Worm (Caenorhabditis elegans) whole organism, L1 larva: ENCODE measurements around the gene F59B10.5.
A peak's percentile ranks its signal among the peaks of the same experiment; 100 is the strongest.

Experiments used
- C16A3.4 ChIP-seq: fragments of 150-350 bp; optimal IDR thresholded peaks from 2 replicates; lab custom pipeline; 2014; ENCODE audit warnings: missing biosample characterization, missing genetic modification characterization
- C34B4.2 ChIP-seq: sonication (generic microtip); optimal IDR thresholded peaks from 2 replicates; lab custom pipeline; 2017; ENCODE audit warnings: mild to moderate bottlenecking, missing genetic modification characterization, missing compliant biosample characterization
- F16B12.6 ChIP-seq: fragments of 150-350 bp; optimal IDR thresholded peaks from 2 replicates; lab custom pipeline; 2014; ENCODE audit warnings: missing biosample characterization, missing genetic modification characterization
- aha-1 ChIP-seq: fragments of 150-350 bp; optimal IDR thresholded peaks from 2 replicates; lab custom pipeline; 2014; ENCODE audit warnings: missing biosample characterization, missing genetic modification characterization
- ceh-63 ChIP-seq: fragments of 200-800 bp; sonication (Bioruptor generic); optimal IDR thresholded peaks from 2 replicates; lab custom pipeline; 2018; ENCODE audit warnings: mild to moderate bottlenecking, missing genetic modification characterization, missing compliant biosample characterization
- ceh-8 ChIP-seq: fragments of 200-800 bp; sonication (Bioruptor generic); optimal IDR thresholded peaks from 2 replicates; lab custom pipeline; 2018; ENCODE audit warnings: mild to moderate bottlenecking, missing genetic modification characterization, moderate library complexity, missing compliant biosample characterization
- ceh-90 ChIP-seq: sonication (generic microtip); optimal IDR thresholded peaks from 2 replicates; lab custom pipeline; 2016; ENCODE audit warnings: missing genetic modification characterization, missing compliant biosample characterization
- ces-1 ChIP-seq: fragments of 150-350 bp; optimal IDR thresholded peaks from 2 replicates; lab custom pipeline; 2014; ENCODE audit warnings: missing biosample characterization, missing genetic modification reagents, missing genetic modification characterization
- efl-1 ChIP-seq, 4 experiments: fragments of 150-350 bp; optimal IDR thresholded peaks in 3 of 4; peaks in 1 of 4; 1 replicate in 1 of 4; 2 replicates in 3 of 4; lab custom pipeline; 2014; ENCODE audit warnings: missing biosample characterization in 2 of 4, missing genetic modification characterization in 2 of 4, missing genetic modification reagents in 2 of 4
- egl-13 ChIP-seq: sonication (generic microtip); optimal IDR thresholded peaks from 2 replicates; lab custom pipeline; 2016; ENCODE audit warnings: missing genotype, missing genetic modification reagents, missing genetic modification characterization, missing compliant biosample characterization
- ets-5 ChIP-seq: fragments of 200-800 bp; sonication (Bioruptor generic); IDR thresholded peaks from 2 replicates; pipeline ENCODE4 v1.3.6; 2022; ENCODE audit warnings: missing genetic modification characterization, missing compliant biosample characterization
- fkh-4 ChIP-seq: sonication (generic microtip); optimal IDR thresholded peaks from 2 replicates; lab custom pipeline; 2016; ENCODE audit warnings: missing compliant biosample characterization, missing genetic modification characterization, borderline replicate concordance
- fos-1 ChIP-seq: fragments of 150-350 bp; optimal IDR thresholded peaks from 2 replicates; lab custom pipeline; 2014; ENCODE audit warnings: missing biosample characterization, missing genetic modification characterization
- hpl-2 ChIP-seq: fragments of 150-350 bp; optimal IDR thresholded peaks from 2 replicates; lab custom pipeline; 2014; ENCODE audit warnings: missing biosample characterization, missing genetic modification reagents, missing genetic modification characterization
- irx-1 ChIP-seq: sonication (generic microtip); optimal IDR thresholded peaks from 2 replicates; lab custom pipeline; 2016; ENCODE audit warnings: missing genetic modification characterization, missing compliant biosample characterization
- isw-1 ChIP-seq: fragments of 200-800 bp; sonication (Bioruptor generic); IDR thresholded peaks from 2 replicates; pipeline ENCODE4 v1.3.6; 2022; ENCODE audit warnings: missing genetic modification characterization, missing compliant biosample characterization
- jun-1 ChIP-seq: fragments of 150-350 bp; optimal IDR thresholded peaks from 2 replicates; lab custom pipeline; 2014; ENCODE audit warnings: missing biosample characterization, missing genetic modification reagents, missing genetic modification characterization
- lin-14 ChIP-seq: fragments of 200-800 bp; sonication (Bioruptor generic); optimal IDR thresholded peaks from 2 replicates; lab custom pipeline; 2018; ENCODE audit warnings: mild to moderate bottlenecking, missing genetic modification characterization, moderate library complexity, missing compliant biosample characterization
- lin-15B ChIP-seq: fragments of 150-350 bp; sonication (generic microtip); optimal IDR thresholded peaks from 3 replicates; lab custom pipeline; 2014; ENCODE audit warnings: missing biosample characterization, missing genetic modification characterization
- lin-39 ChIP-seq: fragments of 150-350 bp; optimal IDR thresholded peaks from 2 replicates; lab custom pipeline; 2014; ENCODE audit warnings: missing biosample characterization, missing genetic modification reagents, missing genetic modification characterization
- lir-3 ChIP-seq: sonication (generic microtip); optimal IDR thresholded peaks from 2 replicates; lab custom pipeline; 2016; ENCODE audit warnings: mild to moderate bottlenecking, missing genetic modification characterization, moderate library complexity, missing compliant biosample characterization; ENCODE audit not compliant: poor library complexity
- mdl-1 ChIP-seq, 2 experiments: fragments of 150-350 bp; optimal IDR thresholded peaks; 2 replicates each; lab custom pipeline; 2014 to 2017; ENCODE audit warnings: missing biosample characterization in 2 of 2, missing genetic modification characterization in 2 of 2, inconsistent platforms in 1 of 2
- mef-2 ChIP-seq: fragments of 150-350 bp; optimal IDR thresholded peaks from 2 replicates; lab custom pipeline; 2014; ENCODE audit warnings: missing biosample characterization, missing genetic modification characterization
- mep-1 ChIP-seq: fragments of 150-350 bp; optimal IDR thresholded peaks from 2 replicates; lab custom pipeline; 2014; ENCODE audit warnings: missing biosample characterization, missing genetic modification characterization
- nhr-12 ChIP-seq: sonication (generic microtip); optimal IDR thresholded peaks from 2 replicates; lab custom pipeline; 2017; ENCODE audit warnings: missing biosample characterization, missing genetic modification characterization
- nhr-20 ChIP-seq: sonication (generic microtip); optimal IDR thresholded peaks from 2 replicates; lab custom pipeline; 2016; ENCODE audit warnings: mild to moderate bottlenecking, missing genetic modification characterization, missing compliant biosample characterization
- nhr-237 ChIP-seq: fragments of 150-350 bp; optimal IDR thresholded peaks from 2 replicates; lab custom pipeline; 2014; ENCODE audit warnings: missing biosample characterization, missing genetic modification characterization
- nhr-76 ChIP-seq: sonication (generic microtip); optimal IDR thresholded peaks from 2 replicates; lab custom pipeline; 2017; ENCODE audit warnings: missing biosample characterization, missing genetic modification characterization
- nhr-85 ChIP-seq: sonication (generic microtip); peaks from one replicate; lab custom pipeline; 2016; ENCODE audit warnings: missing genetic modification characterization, inconsistent platforms, missing compliant biosample characterization
- pax-3 ChIP-seq: fragments of 200-800 bp; sonication (Bioruptor generic); optimal IDR thresholded peaks from 2 replicates; lab custom pipeline; 2018; ENCODE audit warnings: mild to moderate bottlenecking, missing genetic modification characterization, moderate library complexity, missing compliant biosample characterization
- rnt-1 ChIP-seq: sonication (generic microtip); optimal IDR thresholded peaks from 2 replicates; lab custom pipeline; 2016; ENCODE audit warnings: mild to moderate bottlenecking, missing genetic modification characterization, moderate library complexity, missing compliant biosample characterization
- snu-23 ChIP-seq: sonication (generic microtip); optimal IDR thresholded peaks from 2 replicates; lab custom pipeline; 2016; ENCODE audit warnings: missing genetic modification characterization, missing compliant biosample characterization
- sptf-1 ChIP-seq: fragments of 150-350 bp; optimal IDR thresholded peaks from 2 replicates; lab custom pipeline; 2014; ENCODE audit warnings: missing biosample characterization, missing genetic modification characterization
- swsn-7 ChIP-seq: sonication (generic microtip); optimal IDR thresholded peaks from 2 replicates; lab custom pipeline; 2016; ENCODE audit warnings: missing genetic modification characterization, missing compliant biosample characterization
- tbx-2 ChIP-seq: sonication (generic microtip); optimal IDR thresholded peaks from 2 replicates; lab custom pipeline; 2016; ENCODE audit warnings: missing genetic modification characterization, missing compliant biosample characterization
- unc-130 ChIP-seq: fragments of 150-350 bp; optimal IDR thresholded peaks from 2 replicates; lab custom pipeline; 2017; ENCODE audit warnings: missing biosample characterization, missing genetic modification characterization, inconsistent platforms
- unc-62 ChIP-seq: fragments of 150-350 bp; optimal IDR thresholded peaks from 2 replicates; lab custom pipeline; 2014; ENCODE audit warnings: missing biosample characterization, missing genetic modification reagents, missing genetic modification characterization
- xbp-1 ChIP-seq: sonication (generic microtip); optimal IDR thresholded peaks from 2 replicates; lab custom pipeline; 2016; ENCODE audit warnings: missing genetic modification characterization, missing compliant biosample characterization
- zag-1 ChIP-seq: fragments of 150-350 bp; optimal IDR thresholded peaks from 2 replicates; lab custom pipeline; 2014; ENCODE audit warnings: missing biosample characterization, missing genetic modification characterization
- zip-4 ChIP-seq: fragments of 200-800 bp; sonication (Bioruptor generic); optimal IDR thresholded peaks from 2 replicates; lab custom pipeline; 2018; ENCODE audit warnings: mild to moderate bottlenecking, missing genetic modification characterization, moderate library complexity, missing compliant biosample characterization
- ztf-11 ChIP-seq, 2 experiments: sonication (generic microtip); optimal IDR thresholded peaks; 2 replicates each; lab custom pipeline; 2016 to 2017; ENCODE audit warnings: missing genetic modification characterization in 2 of 2, missing biosample characterization in 1 of 2, missing compliant biosample characterization in 1 of 2

Gene F59B10.5

ce11 chrII:10555484-10556075 is 32.1 kb upstream of the F59B10.5 start (continued):
- TF ChIP-seq ceh-63 (no peak), irx-1 (tag; lab: Kevin White, UChicago) (peak; percentile 18), fos-1 (tag; lab: Kevin White, UChicago) (no peak), nhr-12 (tag; lab: Kevin White, UChicago) (no peak), fkh-4 (peak; percentile 47), mep-1 (tag; lab: Kevin White, UChicago) (peak; percentile 81), egl-13 (tag; lab: Kevin White, UChicago) (no peak), jun-1 (peak; percentile 0), nhr-237 (tag; lab: Kevin White, UChicago) (no peak), swsn-7 (tag; lab: Kevin White, UChicago) (peak; percentile 62), nhr-76 (no peak), F16B12.6 (tag; lab: Kevin White, UChicago) (peak; percentile 5), efl-1 (optimal IDR thresholded peaks at IDR 0.05; lab: Kevin White, UChicago) (peak; percentile 40 to 56), efl-1 (GFP tag; optimal IDR thresholded peaks at IDR 0.05 in 1 of 2; lab: Kevin White, UChicago) (peak in 1 of 2 experiments; percentile 93), nhr-20 (tag; lab: Kevin White, UChicago) (peak; percentile 80), C16A3.4 (tag; lab: Kevin White, UChicago) (peak; percentile 10), ceh-8 (GFP tag; lab: Kevin White, UChicago) (no peak), unc-130 (peak; percentile 65), lin-14 (GFP tag; lab: Kevin White, UChicago) (peak; percentile 89), C34B4.2 (tag; lab: Kevin White, UChicago) (no peak), lin-39 (tag; lab: Kevin White, UChicago) (peak; percentile 22), lir-3 (tag; lab: Kevin White, UChicago) (peak; percentile 46), isw-1 (GFP tag; lab: Robert Waterston, UW) (no peak), zip-4 (GFP tag; lab: Kevin White, UChicago) (no peak), unc-62 (no peak), rnt-1 (tag; lab: Kevin White, UChicago) (peak; percentile 69), lin-15B (tag; lab: Kevin White, UChicago) (no peak), pax-3 (tag; lab: Kevin White, UChicago) (no peak), ets-5 (GFP tag; lab: Robert Waterston, UW) (no peak), tbx-2 (tag; lab: Kevin White, UChicago) (peak; percentile 59), aha-1 (peak; percentile 44), ces-1 (GFP tag; lab: Kevin White, UChicago) (no peak), ztf-11 (tag; optimal IDR thresholded peaks at IDR 0.05; lab: Kevin White, UChicago) (peak in 1 of 2 experiments; percentile 2), xbp-1 (peak; percentile 55), nhr-85 (tag; lab: Kevin White, UChicago) (peak; percentile 97), zag-1 (tag; lab: Kevin White, UChicago) (no peak), sptf-1 (no peak), hpl-2 (GFP tag; lab: Kevin White, UChicago) (no peak), mef-2 (no peak), mdl-1 (tag; optimal IDR thresholded peaks at IDR 0.05; lab: Kevin White, UChicago) (peak in 1 of 2 experiments; percentile 61), snu-23 (peak; percentile 80), ceh-90 (tag; lab: Kevin White, UChicago) (no peak)

ce11 chrII:10554972-10555371 is 31.5 kb upstream of the F59B10.5 start, which contains the start of gene mnk-1:
TSS of gene mnk-1 (minus strand) at chrII:10555044.
- TF ChIP-seq lin-39 (tag; lab: Kevin White, UChicago) (no peak), ztf-11 (tag; optimal IDR thresholded peaks at IDR 0.05; lab: Kevin White, UChicago) (peak in 1 of 2 experiments; percentile 39)
